Worm (Caenorhabditis elegans): ENCODE data around the gene Y47D3A.14.

The Y47D3A.14 gene

ce11 chrIII:11218150-11218841 is 18.4 kb downstream of the Y47D3A.14 start, which contains the start of the genes tbx-34 and wht-8:
tbx-34 (minus strand) TSS chrIII:11218250.
wht-8 (plus strand) TSS chrIII:11218791.
- TF ChIP-seq rnt-1 (tag; optimal IDR thresholded peaks at IDR 0.05), result no peak
- no peak for TF ChIP-seq sup-37 (GFP tag; optimal IDR thresholded peaks at IDR 0.05)
- no peak for TF ChIP-seq pag-3 (tag; optimal IDR thresholded peaks at IDR 0.05; ENCODE audit: borderline replicate concordance, insufficient read depth)
- TF ChIP-seq dpl-1 (GFP tag; optimal IDR thresholded peaks at IDR 0.05), result no peak
- TF ChIP-seq nhr-84 (tag; optimal IDR thresholded peaks at IDR 0.05), result no peak
- TF ChIP-seq tlp-1 (tag; optimal IDR thresholded peaks at IDR 0.05), result no peak

- TF ChIP-seq efl-1 (optimal IDR thresholded peaks at IDR 0.05) (peak in 1 of 2 experiments; percentile 4), efl-1 (GFP tag; optimal IDR thresholded peaks at IDR 0.05 in 1 of 2) (no peak), swsn-7 (tag; optimal IDR thresholded peaks at IDR 0.05) (no peak)
These were observed 28.3 kb downstream of the Y47D3A.14 start for ce11 chrIII:11208371-11208770.

ce11 chrIII:11207825-11208224 is 28.8 kb downstream of the Y47D3A.14 start:
- TF ChIP-seq fkh-4 (tag; optimal IDR thresholded peaks at IDR 0.05; ENCODE audit: borderline replicate concordance) (no peak), jun-1 (tag; optimal IDR thresholded peaks at IDR 0.05) (no peak), fkh-8 (tag; optimal IDR thresholded peaks at IDR 0.05) (no peak), efl-1 (optimal IDR thresholded peaks at IDR 0.05) (no peak), efl-1 (GFP tag; optimal IDR thresholded peaks at IDR 0.05 in 1 of 2) (peak in 1 of 2 experiments; percentile 49)

- TF ChIP-seq fkh-4 (tag; optimal IDR thresholded peaks at IDR 0.05; ENCODE audit: borderline replicate concordance), result peak; percentile 23
- no peak for TF ChIP-seq aly-2 (tag; optimal IDR thresholded peaks at IDR 0.05)
- TF ChIP-seq dsc-1 (tag; optimal IDR thresholded peaks at IDR 0.05), result peak; percentile 60
These were observed 29.8 kb downstream of the Y47D3A.14 start for ce11 chrIII:11206875-11207274.

ce11 chrIII:11202992-11203391 is 33.7 kb downstream of the Y47D3A.14 start:
- TF ChIP-seq efl-1 (optimal IDR thresholded peaks at IDR 0.05) (peak in 1 of 2 experiments; percentile 7), efl-1 (GFP tag; optimal IDR thresholded peaks at IDR 0.05 in 1 of 2) (peak in 1 of 2 experiments; percentile 11), lin-14 (GFP tag; optimal IDR thresholded peaks at IDR 0.05) (peak; percentile 94), lsy-2 (tag; optimal IDR thresholded peaks at IDR 0.05) (peak in 1 of 2 experiments; percentile 49), dpl-1 (GFP tag; optimal IDR thresholded peaks at IDR 0.05) (peak in 1 of 3 experiments; percentile 18), nhr-71 (tag; optimal IDR thresholded peaks at IDR 0.05) (peak; percentile 58), ceh-82 (tag; optimal IDR thresholded peaks at IDR 0.05) (peak in 1 of 3 experiments; percentile 55), nhr-47 (tag; optimal IDR thresholded peaks at IDR 0.05) (peak; percentile 26), xbp-1 (tag; optimal IDR thresholded peaks at IDR 0.05) (peak; percentile 4), fkh-10 (GFP tag; optimal IDR thresholded peaks at IDR 0.05) (peak; percentile 19), unc-30 (tag; optimal IDR thresholded peaks at IDR 0.05) (no peak), ama-1 (optimal IDR thresholded peaks at IDR 0.05) (no peak), egl-13 (tag; optimal IDR thresholded peaks at IDR 0.05) (peak; percentile 1), dsc-1 (tag; optimal IDR thresholded peaks at IDR 0.05) (peak; percentile 66), mep-1 (tag; optimal IDR thresholded peaks at IDR 0.05) (peak; percentile 7), lin-35 (GFP tag; optimal IDR thresholded peaks at IDR 0.05) (peak in 1 of 2 experiments; percentile 37), lin-39 (tag; optimal IDR thresholded peaks at IDR 0.05) (no peak), snu-23 (GFP tag; optimal IDR thresholded peaks at IDR 0.05) (peak; percentile 21), mab-9 (GFP tag; IDR thresholded peaks at IDR 0.05) (0 out of 2 replicates have a peak, but pooled peaks have one; percentile 38), ceh-8 (GFP tag; optimal IDR thresholded peaks at IDR 0.05) (peak; percentile 90), lir-3 (tag; optimal IDR thresholded peaks at IDR 0.05; ENCODE audit: poor library complexity) (no peak), rnt-1 (tag; optimal IDR thresholded peaks at IDR 0.05) (peak; percentile 30), lin-15B (tag; optimal IDR thresholded peaks at IDR 0.05) (no peak), fkh-8 (tag; optimal IDR thresholded peaks at IDR 0.05) (peak; percentile 4), swsn-7 (tag; optimal IDR thresholded peaks at IDR 0.05) (peak; percentile 9), nhr-76 (tag; optimal IDR thresholded peaks at IDR 0.05) (no peak)
